Fruit fly (Drosophila melanogaster): ENCODE measurements around the gene Dpy-30L2.

Dpy-30L2 gene

dm6 chr3L:4056812-4057211, 9.3 kb upstream of the Dpy-30L2 start:
- TF ChIP-seq Mnt (GFP tag; optimal IDR thresholded peaks at IDR 0.05) (no peak), CG14711 (tag; optimal IDR thresholded peaks at IDR 0.05) (no peak), Hr96 (GFP tag; optimal IDR thresholded peaks at IDR 0.05) (no peak), pad (GFP tag; optimal IDR thresholded peaks at IDR 0.05) (no peak), toe (GFP tag; optimal IDR thresholded peaks at IDR 0.05) (no peak), CG7101 (tag; optimal IDR thresholded peaks at IDR 0.05) (no peak)

- TF ChIP-seq toe (GFP tag; optimal IDR thresholded peaks at IDR 0.05), result no peak
- no peak for TF ChIP-seq cnc (optimal IDR thresholded peaks at IDR 0.05)
- TF ChIP-seq tj (GFP tag; optimal IDR thresholded peaks at IDR 0.05), result no peak
- TF ChIP-seq CG7045 (GFP tag; optimal IDR thresholded peaks at IDR 0.05), result no peak
- no peak for TF ChIP-seq pad (GFP tag; optimal IDR thresholded peaks at IDR 0.05)
- TF ChIP-seq Crg-1 (GFP tag; optimal IDR thresholded peaks at IDR 0.05), result no peak
- no peak for TF ChIP-seq CG1620 (GFP tag; optimal IDR thresholded peaks at IDR 0.05)
- no peak for TF ChIP-seq ovo (GFP tag; optimal IDR thresholded peaks at IDR 0.05)
- TF ChIP-seq CG11617 (GFP tag; optimal IDR thresholded peaks at IDR 0.05), result no peak
- no peak for TF ChIP-seq CG12768 (GFP tag; optimal IDR thresholded peaks at IDR 0.05)
- no peak for TF ChIP-seq bab1 (GFP tag; optimal IDR thresholded peaks at IDR 0.05)
Observed at dm6 chr3L:4055438-4055962, 8.0 kb upstream of the Dpy-30L2 start.

- no peak for TF ChIP-seq CG14711 (tag; optimal IDR thresholded peaks at IDR 0.05)
- no peak for TF ChIP-seq cic (GFP tag; optimal IDR thresholded peaks at IDR 0.05)
- no peak for TF ChIP-seq CG12768 (GFP tag; optimal IDR thresholded peaks at IDR 0.05)
- TF ChIP-seq CG7101 (tag; optimal IDR thresholded peaks at IDR 0.05), result no peak
- no peak for TF ChIP-seq Hr96 (GFP tag; optimal IDR thresholded peaks at IDR 0.05)
- no peak for TF ChIP-seq CG7045 (GFP tag; optimal IDR thresholded peaks at IDR 0.05)
- no peak for TF ChIP-seq Mnt (GFP tag; optimal IDR thresholded peaks at IDR 0.05)
- no peak for TF ChIP-seq toe (GFP tag; optimal IDR thresholded peaks at IDR 0.05)
- TF ChIP-seq CG1620 (GFP tag; optimal IDR thresholded peaks at IDR 0.05), result no peak
- TF ChIP-seq cnc (optimal IDR thresholded peaks at IDR 0.05), result no peak
- no peak for TF ChIP-seq CG5204 (GFP tag; optimal IDR thresholded peaks at IDR 0.05)
- no peak for TF ChIP-seq pad (GFP tag; optimal IDR thresholded peaks at IDR 0.05)
- TF ChIP-seq CG33017 (tag; optimal IDR thresholded peaks at IDR 0.05), result no peak
Observed at dm6 chr3L:4049082-4049481, 1.5 kb upstream of the Dpy-30L2 start.

dm6 chr3L:4046289-4046688, 1.2 kb downstream of the Dpy-30L2 start, which contains the start of gene CG1136:
Gene CG1136, plus strand, starts transcription at chr3L:4046596.
- TF ChIP-seq Clk (GFP tag; optimal IDR thresholded peaks at IDR 0.05) (no peak), ovo (GFP tag; optimal IDR thresholded peaks at IDR 0.05) (no peak), tj (GFP tag; optimal IDR thresholded peaks at IDR 0.05) (peak; percentile 14), kay (GFP tag; ENCODE audit: borderline replicate concordance) (no peak)

dm6 chr3L:4044497-4044896, 3.0 kb downstream of the Dpy-30L2 start:
- no peak for TF ChIP-seq CG33017 (tag; optimal IDR thresholded peaks at IDR 0.05)
- peak; percentile 36 for TF ChIP-seq CG5204 (GFP tag; optimal IDR thresholded peaks at IDR 0.05)

- TF ChIP-seq CG12768 (GFP tag; optimal IDR thresholded peaks at IDR 0.05) (peak; percentile 50), cnc (optimal IDR thresholded peaks at IDR 0.05) (no peak), CG33017 (tag; optimal IDR thresholded peaks at IDR 0.05) (peak; percentile 51), CG7045 (GFP tag; optimal IDR thresholded peaks at IDR 0.05) (peak; percentile 67), CG11617 (GFP tag; optimal IDR thresholded peaks at IDR 0.05) (peak; percentile 68), pad (GFP tag; optimal IDR thresholded peaks at IDR 0.05) (peak; percentile 58), ovo (GFP tag; optimal IDR thresholded peaks at IDR 0.05) (peak; percentile 62), CG1620 (GFP tag; optimal IDR thresholded peaks at IDR 0.05) (peak; percentile 29), CG14711 (tag; optimal IDR thresholded peaks at IDR 0.05) (peak; percentile 84), CG5204 (GFP tag; optimal IDR thresholded peaks at IDR 0.05) (peak; percentile 62), cic (GFP tag; optimal IDR thresholded peaks at IDR 0.05) (no peak), Mnt (GFP tag; optimal IDR thresholded peaks at IDR 0.05) (peak; percentile 59), toe (GFP tag; optimal IDR thresholded peaks at IDR 0.05) (peak; percentile 74), kay (GFP tag; ENCODE audit: borderline replicate concordance) (peak; percentile 90), bab1 (GFP tag; optimal IDR thresholded peaks at IDR 0.05) (no peak), tj (GFP tag; optimal IDR thresholded peaks at IDR 0.05) (peak; percentile 23), Crg-1 (GFP tag; optimal IDR thresholded peaks at IDR 0.05) (peak; percentile 67), CG7101 (tag; optimal IDR thresholded peaks at IDR 0.05) (peak; percentile 76), Clk (GFP tag; optimal IDR thresholded peaks at IDR 0.05) (peak; percentile 64), Hr96 (GFP tag; optimal IDR thresholded peaks at IDR 0.05) (peak; percentile 19)
Observed at dm6 chr3L:4040247-4040925, 7.1 kb downstream of the Dpy-30L2 start, which contains the start of the genes CG11593 and Rcd5. Gene CG11593, minus strand, starts transcription at chr3L:4040482. Gene Rcd5, plus strand, starts transcription at chr3L:4040529.

dm6 chr3L:4035499-4035898, 12.0 kb downstream of the Dpy-30L2 start, which contains the start of gene Gr64f:
Gene Gr64f, plus strand, starts transcription at chr3L:4035799.
- no peak for TF ChIP-seq CG7045 (GFP tag; optimal IDR thresholded peaks at IDR 0.05)
- TF ChIP-seq cic (GFP tag; optimal IDR thresholded peaks at IDR 0.05), result no peak
- no peak for TF ChIP-seq pad (GFP tag; optimal IDR thresholded peaks at IDR 0.05)
- TF ChIP-seq Crg-1 (GFP tag; optimal IDR thresholded peaks at IDR 0.05), result no peak
- TF ChIP-seq CG12768 (GFP tag; optimal IDR thresholded peaks at IDR 0.05), result no peak
- no peak for TF ChIP-seq cnc (optimal IDR thresholded peaks at IDR 0.05)
- no peak for TF ChIP-seq ovo (GFP tag; optimal IDR thresholded peaks at IDR 0.05)
- TF ChIP-seq CG33017 (tag; optimal IDR thresholded peaks at IDR 0.05), result no peak
- no peak for TF ChIP-seq toe (GFP tag; optimal IDR thresholded peaks at IDR 0.05)
- TF ChIP-seq kay (GFP tag; ENCODE audit: borderline replicate concordance), result no peak
- no peak for TF ChIP-seq Clk (GFP tag; optimal IDR thresholded peaks at IDR 0.05)

Data from whole organism, adult.